Worm (Caenorhabditis elegans) whole organism, early embryonic: Measurements from ENCODE around the gene Y119D3B.12.

ENCODE experiments used
- B0310.2 ChIP-seq: sonication (generic microtip); optimal IDR thresholded peaks from 2 replicates; lab custom pipeline; 2016; ENCODE audit warnings: mild to moderate bottlenecking, missing genetic modification characterization, missing compliant biosample characterization
- F13C5.2 ChIP-seq: sonication (generic microtip); optimal IDR thresholded peaks from 2 replicates; lab custom pipeline; 2017; ENCODE audit warnings: mild to moderate bottlenecking, missing genetic modification characterization, inconsistent platforms, missing compliant biosample characterization
- aly-1 ChIP-seq: sonication (generic microtip); optimal IDR thresholded peaks from 2 replicates; lab custom pipeline; 2016; ENCODE audit warnings: missing genetic modification characterization, missing compliant biosample characterization
- ama-1 ChIP-seq: fragments of 150-350 bp; optimal IDR thresholded peaks from 2 replicates; lab custom pipeline; 2014
- ceh-13 ChIP-seq: fragments of 200-800 bp; sonication (Bioruptor generic); optimal IDR thresholded peaks from 2 replicates; lab custom pipeline; 2018; ENCODE audit warnings: mild to moderate bottlenecking, missing genetic modification characterization, missing compliant biosample characterization
- ceh-36 ChIP-seq: sonication (generic microtip); optimal IDR thresholded peaks from 2 replicates; lab custom pipeline; 2016; ENCODE audit warnings: missing genetic modification characterization, inconsistent platforms, missing compliant biosample characterization
- ets-7 ChIP-seq: sonication (generic microtip); optimal IDR thresholded peaks from 2 replicates; lab custom pipeline; 2016; ENCODE audit warnings: missing genotype, missing genetic modification characterization, missing compliant biosample characterization
- flt-1 ChIP-seq: fragments of 200-800 bp; sonication (Bioruptor generic); IDR thresholded peaks from 2 replicates; pipeline ENCODE4 v1.3.6; 2022; ENCODE audit warnings: missing genetic modification characterization, missing compliant biosample characterization
- hmbx-1 ChIP-seq: sonication (generic microtip); optimal IDR thresholded peaks from 2 replicates; lab custom pipeline; 2016; ENCODE audit warnings: mild to moderate bottlenecking, missing genetic modification characterization, missing compliant biosample characterization
- hmg-4 ChIP-seq: fragments of 200-800 bp; sonication (Bioruptor generic); optimal IDR thresholded peaks from 2 replicates; lab custom pipeline; 2018; ENCODE audit warnings: mild to moderate bottlenecking, missing genetic modification characterization, missing compliant biosample characterization
- hnd-1 ChIP-seq: sonication (generic microtip); optimal IDR thresholded peaks from 2 replicates; lab custom pipeline; 2016; ENCODE audit warnings: missing genetic modification characterization, missing compliant biosample characterization
- pes-1 ChIP-seq: fragments of 200-800 bp; sonication (Bioruptor generic); IDR thresholded peaks from 2 replicates; pipeline ENCODE4 v1.3.6; 2022; ENCODE audit warnings: missing genetic modification reagents, missing genetic modification characterization, missing compliant biosample characterization
- scrt-1 ChIP-seq: fragments of 200-800 bp; sonication (Bioruptor generic); IDR thresholded peaks from 2 replicates; pipeline ENCODE4 v1.3.6; 2022; ENCODE audit warnings: missing genetic modification characterization, missing compliant biosample characterization
- sea-1 ChIP-seq: fragments of 200-800 bp; sonication (Bioruptor generic); conservative IDR thresholded peaks from 2 replicates; pipeline ENCODE4 v1.3.6; 2022; ENCODE audit warnings: missing genetic modification characterization, missing compliant biosample characterization
- tbx-11 ChIP-seq: fragments of 200-800 bp; sonication (Bioruptor generic); IDR thresholded peaks from 2 replicates; pipeline ENCODE4 v1.3.6; 2022; ENCODE audit warnings: missing genetic modification characterization, missing compliant biosample characterization
- tbx-37 ChIP-seq: fragments of 200-800 bp; sonication (Bioruptor generic); conservative IDR thresholded peaks from 2 replicates; pipeline ENCODE4 v1.3.6; 2022; ENCODE audit warnings: missing genetic modification reagents, missing genetic modification characterization, missing compliant biosample characterization
- tra-4 ChIP-seq: sonication (generic microtip); optimal IDR thresholded peaks from 2 replicates; lab custom pipeline; 2017; ENCODE audit warnings: missing genetic modification characterization, missing compliant biosample characterization

The Y119D3B.12 gene

ce11 chrIII:1228593-1228992 is 26.2 kb downstream of the Y119D3B.12 start:
- TF ChIP-seq aly-1 (tag; lab: Kevin White, UChicago) (no peak), hmbx-1 (tag; lab: Kevin White, UChicago) (no peak), hnd-1 (tag; lab: Kevin White, UChicago) (no peak), tra-4 (tag; lab: Kevin White, UChicago) (no peak), scrt-1 (GFP tag; lab: Robert Waterston, UW) (no peak), B0310.2 (tag; lab: Kevin White, UChicago) (no peak), tbx-11 (GFP tag; lab: Robert Waterston, UW) (no peak), pes-1 (no peak), flt-1 (GFP tag; lab: Robert Waterston, UW) (no peak), ama-1 (lab: Kevin White, UChicago) (no peak), sea-1 (GFP tag; lab: Robert Waterston, UW) (no peak), ets-7 (tag; lab: Kevin White, UChicago) (no peak), ceh-36 (tag; lab: Kevin White, UChicago) (no peak), tbx-37 (no peak), F13C5.2 (no peak), ceh-13 (GFP tag; lab: Kevin White, UChicago) (no peak), hmg-4 (GFP tag; lab: Kevin White, UChicago) (no peak)

DNA sequence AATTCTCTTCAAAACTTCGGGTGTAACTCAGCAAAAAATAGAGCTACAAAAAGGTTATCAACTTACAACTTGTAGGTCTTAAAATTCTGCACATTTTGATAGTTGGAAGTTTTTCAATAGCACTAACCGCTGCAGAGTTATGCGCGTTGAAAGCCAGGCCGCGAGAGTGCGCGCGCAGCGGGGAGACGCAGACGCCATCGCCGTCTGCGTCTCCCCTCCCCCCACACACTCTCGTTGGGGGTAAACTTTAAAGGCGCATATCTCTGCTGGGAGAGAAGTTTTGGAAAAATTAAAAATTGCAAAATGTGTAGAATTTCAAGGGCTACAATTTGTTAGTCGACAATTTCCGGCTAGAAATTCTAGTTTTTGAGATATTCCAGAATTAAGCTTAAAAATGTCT is 27.2 kb downstream of the Y119D3B.12 start:
- no peak for TF ChIP-seq ama-1 (lab: Kevin White, UChicago)
- TF ChIP-seq hmbx-1 (tag; lab: Kevin White, UChicago) = no peak
- TF ChIP-seq scrt-1 (GFP tag; lab: Robert Waterston, UW) = no peak
- no peak for TF ChIP-seq aly-1 (tag; lab: Kevin White, UChicago)
- TF ChIP-seq sea-1 (GFP tag; lab: Robert Waterston, UW) = no peak
- TF ChIP-seq B0310.2 (tag; lab: Kevin White, UChicago) = no peak
- TF ChIP-seq hnd-1 (tag; lab: Kevin White, UChicago) = no peak
- TF ChIP-seq F13C5.2 = no peak
- no peak for TF ChIP-seq ets-7 (tag; lab: Kevin White, UChicago)
- TF ChIP-seq pes-1 = no peak
- TF ChIP-seq tra-4 (tag; lab: Kevin White, UChicago) = no peak
- TF ChIP-seq tbx-37 = no peak
- no peak for TF ChIP-seq hmg-4 (GFP tag; lab: Kevin White, UChicago)
- no peak for TF ChIP-seq flt-1 (GFP tag; lab: Robert Waterston, UW)
- TF ChIP-seq ceh-13 (GFP tag; lab: Kevin White, UChicago) = no peak
- TF ChIP-seq ceh-36 (tag; lab: Kevin White, UChicago) = no peak
- TF ChIP-seq tbx-11 (GFP tag; lab: Robert Waterston, UW) = no peak

- TF ChIP-seq flt-1 (GFP tag; lab: Robert Waterston, UW) = no peak
- TF ChIP-seq tra-4 (tag; lab: Kevin White, UChicago) = no peak
- TF ChIP-seq hmg-4 (GFP tag; lab: Kevin White, UChicago) = no peak
- TF ChIP-seq aly-1 (tag; lab: Kevin White, UChicago) = no peak
- TF ChIP-seq sea-1 (GFP tag; lab: Robert Waterston, UW) = no peak
- TF ChIP-seq F13C5.2 = no peak
- TF ChIP-seq pes-1 = no peak
- TF ChIP-seq ceh-36 (tag; lab: Kevin White, UChicago) = no peak
- no peak for TF ChIP-seq ets-7 (tag; lab: Kevin White, UChicago)
- TF ChIP-seq ceh-13 (GFP tag; lab: Kevin White, UChicago) = no peak
- no peak for TF ChIP-seq ama-1 (lab: Kevin White, UChicago)
- TF ChIP-seq hnd-1 (tag; lab: Kevin White, UChicago) = no peak
- no peak for TF ChIP-seq B0310.2 (tag; lab: Kevin White, UChicago)
- TF ChIP-seq scrt-1 (GFP tag; lab: Robert Waterston, UW) = no peak
- TF ChIP-seq tbx-37 = no peak
- no peak for TF ChIP-seq tbx-11 (GFP tag; lab: Robert Waterston, UW)
- no peak for TF ChIP-seq hmbx-1 (tag; lab: Kevin White, UChicago)
Observed at ce11 chrIII:1230174-1230573, 27.8 kb downstream of the Y119D3B.12 start, which contains the start of gene pes-4. pes-4 (minus strand) TSS chrIII:1230274.

DNA sequence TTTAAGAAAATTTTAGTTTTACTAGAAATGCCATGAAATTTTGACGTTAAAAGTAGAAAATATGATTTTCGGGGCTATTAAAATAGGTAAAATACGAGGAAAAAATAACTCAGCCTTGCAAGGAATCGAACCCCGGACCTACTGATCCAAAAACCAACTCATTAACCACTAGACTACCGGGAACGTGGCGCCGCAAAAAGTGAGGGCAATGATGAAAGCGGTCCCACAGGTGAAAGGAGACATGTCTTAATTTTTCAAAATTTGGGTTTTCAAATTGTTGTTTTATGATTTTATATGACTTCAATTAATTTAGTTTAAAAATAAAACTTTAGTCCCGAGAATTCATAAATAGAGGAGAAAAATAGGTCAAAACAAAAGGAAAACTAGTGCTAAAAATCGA is 28.3 kb downstream of the Y119D3B.12 start:
- TF ChIP-seq flt-1 (GFP tag; lab: Robert Waterston, UW) (no peak), scrt-1 (GFP tag; lab: Robert Waterston, UW) (no peak), sea-1 (GFP tag; lab: Robert Waterston, UW) (no peak), pes-1 (no peak), hmg-4 (GFP tag; lab: Kevin White, UChicago) (no peak), hmbx-1 (tag; lab: Kevin White, UChicago) (no peak), hnd-1 (tag; lab: Kevin White, UChicago) (no peak), F13C5.2 (no peak)

DNA sequence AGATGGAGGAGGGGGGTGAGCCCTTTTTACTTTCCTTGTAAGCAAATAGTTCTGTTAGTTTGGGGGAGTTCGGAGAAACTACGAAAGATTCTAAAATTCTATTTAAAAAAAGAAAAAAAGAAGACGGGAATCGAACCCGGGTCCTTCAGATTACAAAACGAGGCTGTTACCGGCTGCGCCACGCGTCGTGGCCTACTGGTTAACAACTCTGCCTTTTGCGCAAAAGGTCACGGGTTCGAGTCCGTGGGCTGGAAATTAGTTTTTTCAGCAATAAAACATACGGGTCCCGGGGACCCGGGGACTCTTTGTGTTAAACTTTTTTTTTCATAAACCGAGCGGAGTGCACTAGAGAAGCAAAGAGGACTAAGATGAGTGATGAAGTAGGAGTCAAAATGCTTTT is 28.8 kb downstream of the Y119D3B.12 start:
- TF ChIP-seq aly-1 (tag; lab: Kevin White, UChicago) (no peak), pes-1 (no peak), scrt-1 (GFP tag; lab: Robert Waterston, UW) (no peak), F13C5.2 (no peak), hmbx-1 (tag; lab: Kevin White, UChicago) (no peak), flt-1 (GFP tag; lab: Robert Waterston, UW) (no peak), tbx-11 (GFP tag; lab: Robert Waterston, UW) (no peak), tbx-37 (no peak)

DNA sequence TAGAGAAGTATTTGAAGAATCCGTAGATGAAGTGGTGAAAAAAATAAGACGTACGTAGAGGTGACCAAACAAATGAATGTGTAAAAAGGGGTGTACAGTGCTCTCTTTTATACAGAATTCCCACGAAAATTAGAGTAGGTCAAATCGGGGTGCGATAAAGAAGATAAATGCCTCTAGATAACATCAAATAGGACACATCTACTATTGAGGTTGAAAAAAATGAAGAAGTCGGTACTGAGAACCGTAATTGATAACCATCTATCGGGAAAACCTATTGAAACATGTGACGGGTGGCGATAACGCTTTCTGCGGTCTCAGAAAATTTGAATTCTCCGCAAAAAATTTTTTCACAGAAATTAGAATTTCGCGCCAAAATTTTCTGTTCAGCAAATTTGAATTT is 36.4 kb downstream of the Y119D3B.12 start, which contains the start of gene fbxa-61:
TSS of gene fbxa-61 (plus strand) at position 345 of the 400 bp plus-strand sequence.
- no peak for TF ChIP-seq pes-1
- no peak for TF ChIP-seq F13C5.2
- no peak for TF ChIP-seq B0310.2 (tag; lab: Kevin White, UChicago)
- no peak for TF ChIP-seq aly-1 (tag; lab: Kevin White, UChicago)
- TF ChIP-seq tbx-11 (GFP tag; lab: Robert Waterston, UW) = no peak
- no peak for TF ChIP-seq scrt-1 (GFP tag; lab: Robert Waterston, UW)
- no peak for TF ChIP-seq ama-1 (lab: Kevin White, UChicago)
- no peak for TF ChIP-seq ceh-13 (GFP tag; lab: Kevin White, UChicago)
- TF ChIP-seq hmg-4 (GFP tag; lab: Kevin White, UChicago) = no peak
- no peak for TF ChIP-seq sea-1 (GFP tag; lab: Robert Waterston, UW)
- TF ChIP-seq ceh-36 (tag; lab: Kevin White, UChicago) = no peak
- TF ChIP-seq hnd-1 (tag; lab: Kevin White, UChicago) = no peak
- TF ChIP-seq flt-1 (GFP tag; lab: Robert Waterston, UW) = no peak

- TF ChIP-seq ama-1 (lab: Kevin White, UChicago) (no peak), aly-1 (tag; lab: Kevin White, UChicago) (no peak), tra-4 (tag; lab: Kevin White, UChicago) (no peak), ceh-36 (tag; lab: Kevin White, UChicago) (no peak), scrt-1 (GFP tag; lab: Robert Waterston, UW) (no peak), hnd-1 (tag; lab: Kevin White, UChicago) (no peak), pes-1 (no peak), flt-1 (GFP tag; lab: Robert Waterston, UW) (no peak)
Observed at ce11 chrIII:1243199-1243598, 40.9 kb downstream of the Y119D3B.12 start, which contains the start of gene fbxa-63. fbxa-63 (plus strand) TSS chrIII:1243508.
